Fruit fly (Drosophila melanogaster) whole organism, pupa: ENCODE measurements around the gene Cpr72Eb.

Experiments
- CG10348 ChIP-seq: fragments of 200-800 bp; sonication (Bioruptor generic); IDR thresholded peaks from 2 replicates; pipeline ENCODE4 v1.3.6; 2022; ENCODE audit warnings: missing biosample characterization, missing genetic modification characterization
- CG12605 ChIP-seq: fragments of 200-800 bp; sonication (Bioruptor generic); IDR thresholded peaks from 2 replicates; pipeline ENCODE4 v1.3.6; 2022; ENCODE audit warnings: missing biosample characterization, missing genetic modification characterization
- CG13204 ChIP-seq: fragments of 200-800 bp; sonication (Bioruptor generic); optimal IDR thresholded peaks from 2 replicates; lab custom pipeline; 2018; ENCODE audit warnings: missing biosample characterization, mild to moderate bottlenecking, missing genetic modification characterization, moderate library complexity
- CG17806 ChIP-seq: fragments of 200-800 bp; sonication (Bioruptor generic); optimal IDR thresholded peaks from 2 replicates; lab custom pipeline; 2018; ENCODE audit warnings: missing biosample characterization, mild to moderate bottlenecking, missing genetic modification characterization, moderate library complexity
- CG32121 ChIP-seq: fragments of 200-800 bp; sonication (Bioruptor generic); IDR thresholded peaks from 2 replicates; pipeline ENCODE4 v1.3.6; 2022; ENCODE audit warnings: missing biosample characterization, missing genetic modification characterization
- CG4496 ChIP-seq: fragments of 200-800 bp; sonication (Bioruptor generic); IDR thresholded peaks from 3 replicates; pipeline ENCODE4 v1.3.6; 2022; ENCODE audit warnings: missing biosample characterization, missing genetic modification characterization
- CG8159 ChIP-seq: fragments of 200-800 bp; sonication (Bioruptor generic); optimal IDR thresholded peaks from 3 replicates; lab custom pipeline; 2018; ENCODE audit warnings: missing biosample characterization, mild to moderate bottlenecking, missing genetic modification characterization, moderate library complexity
- EcR ChIP-seq: fragments of 200-800 bp; sonication (Bioruptor generic); optimal IDR thresholded peaks from 3 replicates; lab custom pipeline; 2019; ENCODE audit warnings: missing biosample characterization, missing genetic modification characterization, mild to moderate bottlenecking, moderate library complexity, missing genetic modification reagents
- Ets98B ChIP-seq: fragments of 200-800 bp; sonication (Bioruptor generic); IDR thresholded peaks from 2 replicates; pipeline ENCODE4 v1.3.6; 2022; ENCODE audit warnings: missing biosample characterization, missing genetic modification characterization
- Pif1B ChIP-seq: fragments of 200-800 bp; sonication (Bioruptor generic); optimal IDR thresholded peaks from 3 replicates; lab custom pipeline; 2016; ENCODE audit warnings: missing biosample characterization, missing genetic modification characterization
- Snoo ChIP-seq: fragments of 200-800 bp; sonication (Bioruptor generic); optimal IDR thresholded peaks from 3 replicates; lab custom pipeline; 2017; ENCODE audit warnings: missing biosample characterization, mild to moderate bottlenecking, missing genetic modification characterization, inconsistent platforms
- fd96Ca ChIP-seq: fragments of 200-800 bp; sonication (Bioruptor generic); IDR thresholded peaks from 3 replicates; pipeline ENCODE4 v1.3.6; 2022; ENCODE audit warnings: missing biosample characterization, missing genetic modification characterization
- gl ChIP-seq: fragments of 200-800 bp; sonication (Bioruptor generic); optimal IDR thresholded peaks from 2 replicates; lab custom pipeline; 2018; ENCODE audit warnings: missing biosample characterization, mild to moderate bottlenecking, missing genetic modification characterization
- rn ChIP-seq: fragments of 200-800 bp; sonication (Bioruptor generic); IDR thresholded peaks from 2 replicates; pipeline ENCODE4 v1.3.6; 2022; ENCODE audit warnings: missing biosample characterization, missing genetic modification characterization

- no peak for TF ChIP-seq CG10348 (GFP tag; lab: Robert Waterston, UW)
- no peak for TF ChIP-seq CG32121
- TF ChIP-seq Ets98B (GFP tag; lab: Robert Waterston, UW) = no peak
- no peak for TF ChIP-seq Snoo (tag; lab: Kevin White, UChicago)
- no peak for TF ChIP-seq Pif1B (GFP tag; lab: Kevin White, UChicago)
- peak; percentile 6 for TF ChIP-seq CG17806 (tag; lab: Kevin White, UChicago)
- no peak for TF ChIP-seq rn (GFP tag; lab: Robert Waterston, UW)
- no peak for TF ChIP-seq gl (tag; lab: Kevin White, UChicago)
- peak; percentile 9 for TF ChIP-seq CG8159 (tag; lab: Kevin White, UChicago)
- TF ChIP-seq CG13204 (GFP tag; lab: Kevin White, UChicago) = no peak
- no peak; the same call in 2 of the 3 replicates for TF ChIP-seq fd96Ca (GFP tag; lab: Robert Waterston, UW)
- TF ChIP-seq EcR (GFP tag; lab: Kevin White, UChicago) = no peak
- TF ChIP-seq CG4496 (GFP tag; lab: Robert Waterston, UW) = no peak
- TF ChIP-seq CG12605 (GFP tag; lab: Robert Waterston, UW) = no peak
Measured at dm6 chr3L:16392874-16393273, 28.2 kb downstream of the Cpr72Eb start.
